Worm (Caenorhabditis elegans): ENCODE data around the gene F42C5.5.

The F42C5.5 gene

DNA sequence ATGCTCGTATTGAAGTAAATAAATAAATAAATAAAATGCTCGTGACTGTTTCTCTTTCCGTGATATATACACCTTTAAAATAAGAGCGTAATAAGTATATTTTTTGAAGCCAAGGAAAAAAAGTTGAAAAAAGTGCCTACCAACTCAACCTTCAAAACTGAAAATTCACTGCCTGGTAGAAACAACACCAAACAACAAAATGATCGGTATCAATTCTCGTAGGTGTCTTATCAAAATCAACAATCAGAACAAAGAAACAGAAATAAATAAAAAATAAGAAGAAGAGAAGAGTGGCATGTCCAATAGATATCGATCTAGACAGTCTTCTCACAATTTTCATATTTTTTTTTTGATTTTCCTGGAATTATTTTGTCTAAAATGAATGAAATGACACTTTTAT lies 50.1 kb downstream of the F42C5.5 start, which contains the start of gene afmd-1:
TSS of gene afmd-1 (plus strand) at position 316 of the 400 bp plus-strand sequence.
- no peak for TF ChIP-seq F37B4.10 (GFP tag; IDR thresholded peaks at IDR 0.05)
- TF ChIP-seq F23B12.7 (tag; optimal IDR thresholded peaks at IDR 0.05; ENCODE audit: insufficient read depth): no peak
- TF ChIP-seq zim-3 (tag; optimal IDR thresholded peaks at IDR 0.05): no peak
- TF ChIP-seq efl-1 (GFP tag; optimal IDR thresholded peaks at IDR 0.05): no peak
- TF ChIP-seq sea-2 (GFP tag; IDR thresholded peaks at IDR 0.05): no peak
- no peak for TF ChIP-seq hlh-12 (tag; optimal IDR thresholded peaks at IDR 0.05)
- TF ChIP-seq lin-54 (GFP tag; optimal IDR thresholded peaks at IDR 0.05): no peak
- no peak for TF ChIP-seq Y53F4B.3 (GFP tag; IDR thresholded peaks at IDR 0.05)
- no peak for TF ChIP-seq hlh-26 (GFP tag; conservative IDR thresholded peaks at IDR 0.05)
- TF ChIP-seq dox-1 (GFP tag; IDR thresholded peaks at IDR 0.05): no peak
- TF ChIP-seq C06A6.2 (GFP tag; conservative IDR thresholded peaks at IDR 0.05): no peak
- no peak for TF ChIP-seq let-607 (tag; optimal IDR thresholded peaks at IDR 0.05)

Data from whole organism, young adult.